Fruit fly (Drosophila melanogaster): ENCODE data around the gene Ada1-1.

dm6 chr2L:12003792-12004210 is 7.2 kb downstream of the Ada1-1 start:
- TF ChIP-seq psq (GFP tag; optimal IDR thresholded peaks at IDR 0.05) (no peak), Myc (optimal IDR thresholded peaks at IDR 0.05) (no peak), jim (GFP tag; optimal IDR thresholded peaks at IDR 0.05) (no peak), CG32264 (GFP tag; optimal IDR thresholded peaks at IDR 0.05) (no peak), Dfd (GFP tag; optimal IDR thresholded peaks at IDR 0.05) (no peak), h (GFP tag; optimal IDR thresholded peaks at IDR 0.05) (no peak)

All from whole organism, wandering third instar larva.